Fruit fly (Drosophila melanogaster): Measurements from ENCODE around the gene tral.

The tral gene

DNA sequence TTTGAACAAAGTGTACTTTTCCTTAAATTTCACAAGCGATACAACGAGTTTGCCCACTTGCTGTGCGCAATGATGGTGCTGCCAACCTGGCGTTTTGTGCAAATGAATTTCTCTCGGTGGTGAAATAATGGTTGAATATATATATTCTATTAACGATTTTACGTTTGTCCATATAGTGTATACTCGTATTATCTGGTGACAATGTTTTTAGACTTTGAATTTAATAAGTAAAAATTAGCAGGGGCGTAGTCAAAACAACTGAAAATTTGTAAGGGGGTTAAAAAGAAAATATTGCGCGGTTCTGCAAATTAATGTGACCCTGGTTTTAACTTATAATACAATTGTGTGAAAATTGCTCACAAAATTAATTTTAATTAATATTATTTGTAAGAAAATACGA lies 9.1 kb downstream of the tral start, which contains the start of the genes ver and Gcn5:
Gene ver (plus strand): TSS at position 47 of the 400 bp plus-strand sequence.
Gene Gcn5 (minus strand): TSS at position 74 of the 400 bp plus-strand sequence.
- TF ChIP-seq h (GFP tag; optimal IDR thresholded peaks at IDR 0.05) (peak; percentile 99), tai (GFP tag; optimal IDR thresholded peaks at IDR 0.05) (no peak), br (GFP tag; optimal IDR thresholded peaks at IDR 0.05) (peak; percentile 97), pan (optimal IDR thresholded peaks at IDR 0.05) (no peak), Jra (GFP tag; optimal IDR thresholded peaks at IDR 0.05) (peak; percentile 97), Hr83 (GFP tag; optimal IDR thresholded peaks at IDR 0.05; ENCODE audit: poor library complexity, severe bottlenecking) (peak; percentile 90), Vsx2 (GFP tag; optimal IDR thresholded peaks at IDR 0.05; ENCODE audit: partially characterized antibody) (no peak), brk (GFP tag; optimal IDR thresholded peaks at IDR 0.05) (peak; percentile 98), Dfd (GFP tag; optimal IDR thresholded peaks at IDR 0.05) (no peak), sage (GFP tag; optimal IDR thresholded peaks at IDR 0.05) (peak; percentile 98), CG9705 (GFP tag; optimal IDR thresholded peaks at IDR 0.05) (peak; percentile 97), Hnf4 (GFP tag; optimal IDR thresholded peaks at IDR 0.05) (peak; percentile 98), CG32264 (GFP tag; optimal IDR thresholded peaks at IDR 0.05) (peak; percentile 87), lola (GFP tag; optimal IDR thresholded peaks at IDR 0.05) (no peak), Sp1 (GFP tag; optimal IDR thresholded peaks at IDR 0.05) (peak; percentile 99), ey (GFP tag; optimal IDR thresholded peaks at IDR 0.05) (peak; percentile 98), Dif (GFP tag; optimal IDR thresholded peaks at IDR 0.05; ENCODE audit: partially characterized antibody) (no peak), woc (GFP tag; optimal IDR thresholded peaks at IDR 0.05) (peak; percentile 91), dsf (GFP tag; optimal IDR thresholded peaks at IDR 0.05; ENCODE audit: borderline replicate concordance) (peak; percentile 95), psq (GFP tag; optimal IDR thresholded peaks at IDR 0.05) (peak; percentile 97), Myc (optimal IDR thresholded peaks at IDR 0.05) (no peak), GATAd (GFP tag; optimal IDR thresholded peaks at IDR 0.05) (peak; percentile 91), CrebA (GFP tag; optimal IDR thresholded peaks at IDR 0.05; ENCODE audit: borderline replicate concordance) (no peak), usp (GFP tag; optimal IDR thresholded peaks at IDR 0.05) (no peak), HLH106 (tag; optimal IDR thresholded peaks at IDR 0.05) (peak; percentile 98), Rel (GFP tag; optimal IDR thresholded peaks at IDR 0.05) (peak; percentile 89), Rel (tag; optimal IDR thresholded peaks at IDR 0.05) (peak; percentile 92), dmrt93B (GFP tag; optimal IDR thresholded peaks at IDR 0.05) (peak; percentile 96), dl (GFP tag; optimal IDR thresholded peaks at IDR 0.05; ENCODE audit: insufficient read depth in 1 of 2, partially characterized antibody in 2 of 2) (no peak), rgr (GFP tag; optimal IDR thresholded peaks at IDR 0.05) (peak; percentile 99), Mio (GFP tag; optimal IDR thresholded peaks at IDR 0.05) (peak; percentile 84), N (GFP tag; optimal IDR thresholded peaks at IDR 0.05) (no peak), Abd-B (GFP tag; optimal IDR thresholded peaks at IDR 0.05) (no peak), fru (GFP tag; optimal IDR thresholded peaks at IDR 0.05) (peak; percentile 97), Hr78 (GFP tag; optimal IDR thresholded peaks at IDR 0.05) (no peak), sv (GFP tag; optimal IDR thresholded peaks at IDR 0.05) (peak; percentile 85), foxo (GFP tag; optimal IDR thresholded peaks at IDR 0.05) (peak; percentile 89 to 99), jim (GFP tag; optimal IDR thresholded peaks at IDR 0.05) (peak; percentile 85), OdsH (GFP tag; optimal IDR thresholded peaks at IDR 0.05) (peak; percentile 99)

DNA sequence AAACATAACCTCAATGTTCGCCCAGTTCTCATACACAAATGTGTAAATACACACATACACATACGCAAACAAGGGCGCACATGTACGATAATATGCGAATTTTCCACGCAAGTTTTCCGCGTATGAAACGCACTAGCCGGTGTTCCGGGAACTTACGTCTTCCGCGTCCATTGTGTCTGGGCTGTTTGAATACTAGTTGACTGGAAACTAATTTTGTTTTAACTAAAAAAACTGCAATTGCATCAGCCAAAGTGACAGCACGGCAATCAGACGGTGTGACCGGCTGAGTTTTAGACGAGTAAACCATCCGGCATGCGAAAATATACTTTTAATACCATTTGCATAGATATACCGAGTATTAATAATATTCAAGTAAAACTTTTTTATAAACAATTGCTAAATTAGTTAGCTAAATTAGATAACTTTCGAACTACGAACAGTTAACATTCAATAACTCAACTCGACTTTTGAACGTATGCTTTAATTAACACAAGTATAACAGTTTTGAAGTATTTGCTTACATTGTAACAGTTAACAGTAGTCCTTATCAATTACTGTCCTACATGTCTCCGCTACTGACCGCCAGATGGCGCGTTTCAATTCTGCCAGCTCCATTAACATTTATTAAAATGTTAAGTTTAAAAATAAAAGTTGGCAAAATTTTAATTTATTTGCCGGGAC lies 11.7 kb downstream of the tral start, which contains the start of gene eIF2beta:
Gene eIF2beta (minus strand): TSS at position 299 of the 681 bp plus-strand sequence.
- no peak for TF ChIP-seq CrebA (GFP tag; optimal IDR thresholded peaks at IDR 0.05; ENCODE audit: borderline replicate concordance)
- no peak for TF ChIP-seq dmrt93B (GFP tag; optimal IDR thresholded peaks at IDR 0.05)
- peak; percentile 55 for TF ChIP-seq sage (GFP tag; optimal IDR thresholded peaks at IDR 0.05)
- TF ChIP-seq dl (GFP tag; optimal IDR thresholded peaks at IDR 0.05; ENCODE audit: insufficient read depth in 1 of 2, partially characterized antibody in 2 of 2) = no peak
- peak; percentile 20 for TF ChIP-seq Hnf4 (GFP tag; optimal IDR thresholded peaks at IDR 0.05)
- peak; percentile 1 for TF ChIP-seq Myc (optimal IDR thresholded peaks at IDR 0.05)
- no peak for TF ChIP-seq Vsx2 (GFP tag; optimal IDR thresholded peaks at IDR 0.05; ENCODE audit: partially characterized antibody)
- peak; percentile 34 for TF ChIP-seq sv (GFP tag; optimal IDR thresholded peaks at IDR 0.05)
- TF ChIP-seq h (GFP tag; optimal IDR thresholded peaks at IDR 0.05) = peak; percentile 23
- TF ChIP-seq Dif (GFP tag; optimal IDR thresholded peaks at IDR 0.05; ENCODE audit: partially characterized antibody) = no peak
- TF ChIP-seq Sp1 (GFP tag; optimal IDR thresholded peaks at IDR 0.05) = peak; percentile 4
- TF ChIP-seq woc (GFP tag; optimal IDR thresholded peaks at IDR 0.05) = peak; percentile 27
- no peak for TF ChIP-seq dsf (GFP tag; optimal IDR thresholded peaks at IDR 0.05; ENCODE audit: borderline replicate concordance)
- TF ChIP-seq fru (GFP tag; optimal IDR thresholded peaks at IDR 0.05) = peak; percentile 52
- no peak for TF ChIP-seq CG32264 (GFP tag; optimal IDR thresholded peaks at IDR 0.05)
